Fruit fly (Drosophila melanogaster) S2 (cell line): ENCODE measurements around the gene CG17839.
A peak's percentile ranks its signal among the peaks of the same experiment; 100 is the strongest.

Experiments used
- CG8478 ChIP-seq: fragments of >200 bp; optimal IDR thresholded peaks from 2 replicates; lab custom pipeline; 2018
- CTCF ChIP-seq, 2 experiments: fragments of >200 bp; optimal IDR thresholded peaks; 2 replicates each; lab custom pipeline; 2018

The CG17839 gene

dm6 chr3L:14779289-14779688, 25.6 kb upstream of the CG17839 start:
- TF ChIP-seq CG8478 (no peak), CTCF (optimal IDR thresholded peaks at IDR 0.05; lab: Kevin White, UChicago) (no peak)

dm6 chr3L:14780187-14780586, 24.7 kb upstream of the CG17839 start:
- no peak for TF ChIP-seq CG8478
- no peak for TF ChIP-seq CTCF (optimal IDR thresholded peaks at IDR 0.05; lab: Kevin White, UChicago)

dm6 chr3L:14781082-14781862, 23.7 kb upstream of the CG17839 start:
- TF ChIP-seq CTCF (optimal IDR thresholded peaks at IDR 0.05; lab: Kevin White, UChicago): no peak
- no peak for TF ChIP-seq CG8478

dm6 chr3L:14781863-14782218, 23.1 kb upstream of the CG17839 start:
- no peak for TF ChIP-seq CG8478
- no peak for TF ChIP-seq CTCF (optimal IDR thresholded peaks at IDR 0.05; lab: Kevin White, UChicago)

dm6 chr3L:14782626-14783362, 22.1 kb upstream of the CG17839 start:
- no peak for TF ChIP-seq CG8478
- TF ChIP-seq CTCF (optimal IDR thresholded peaks at IDR 0.05; lab: Kevin White, UChicago): no peak

dm6 chr3L:14783363-14783627, 21.6 kb upstream of the CG17839 start:
- no peak for TF ChIP-seq CG8478
- TF ChIP-seq CTCF (optimal IDR thresholded peaks at IDR 0.05; lab: Kevin White, UChicago): no peak

- no peak for TF ChIP-seq CTCF (optimal IDR thresholded peaks at IDR 0.05; lab: Kevin White, UChicago)
- no peak for TF ChIP-seq CG8478
Measured at dm6 chr3L:14784241-14784948, 20.5 kb upstream of the CG17839 start.

dm6 chr3L:14784949-14785408, 20.0 kb upstream of the CG17839 start:
- no peak for TF ChIP-seq CG8478
- TF ChIP-seq CTCF (optimal IDR thresholded peaks at IDR 0.05; lab: Kevin White, UChicago): no peak

- TF ChIP-seq CG8478 (no peak), CTCF (optimal IDR thresholded peaks at IDR 0.05; lab: Kevin White, UChicago) (no peak)
Measured at dm6 chr3L:14785492-14785916, 19.4 kb upstream of the CG17839 start.

- no peak for TF ChIP-seq CG8478
- TF ChIP-seq CTCF (optimal IDR thresholded peaks at IDR 0.05; lab: Kevin White, UChicago): no peak
Measured at dm6 chr3L:14786230-14786850, 18.6 kb upstream of the CG17839 start, which contains the start of the genes bmm and Tdrd3. Gene bmm (minus strand): TSS chr3L:14786412. Gene Tdrd3 (plus strand): TSS chr3L:14786791.

dm6 chr3L:14789676-14790075, 15.3 kb upstream of the CG17839 start, which contains the start of gene Helz:
Gene Helz (plus strand): TSS chr3L:14789935.
- TF ChIP-seq CG8478 (no peak), CTCF (optimal IDR thresholded peaks at IDR 0.05; lab: Kevin White, UChicago) (no peak)

- TF ChIP-seq CTCF (optimal IDR thresholded peaks at IDR 0.05; lab: Kevin White, UChicago) (peak in 1 of 2 experiments; percentile 13), CG8478 (no peak)
Measured at dm6 chr3L:14790127-14790589, 14.8 kb upstream of the CG17839 start.

dm6 chr3L:14790849-14791646, 13.9 kb upstream of the CG17839 start:
- TF ChIP-seq CG8478: no peak
- no peak for TF ChIP-seq CTCF (optimal IDR thresholded peaks at IDR 0.05; lab: Kevin White, UChicago)

dm6 chr3L:14801854-14802616, 2.9 kb upstream of the CG17839 start, which contains the start of gene NHP2:
Gene NHP2 (minus strand): TSS chr3L:14802168.
- TF ChIP-seq CTCF (optimal IDR thresholded peaks at IDR 0.05; lab: Kevin White, UChicago) (peak in 1 of 2 experiments; percentile 34), CG8478 (no peak)
